Fruit fly (Drosophila melanogaster) whole organism, adult: ENCODE results near the gene CG15553.
A peak's percentile ranks its signal among the peaks of the same experiment; 100 is the strongest.

Source experiments
- CG14711 ChIP-seq: fragments of 200-800 bp; sonication (Bioruptor generic); optimal IDR thresholded peaks from 2 replicates; lab custom pipeline; 2018; ENCODE audit warnings: missing biosample characterization, mild to moderate bottlenecking, missing genetic modification characterization, moderate library complexity
- CG7101 ChIP-seq: fragments of 200-800 bp; sonication (Bioruptor generic); optimal IDR thresholded peaks from 2 replicates; lab custom pipeline; 2018; ENCODE audit warnings: missing biosample characterization, mild to moderate bottlenecking, missing genetic modification characterization, moderate library complexity
- cic ChIP-seq: fragments of 200-800 bp; sonication (Bioruptor generic); optimal IDR thresholded peaks from 2 replicates; lab custom pipeline; 2017; ENCODE audit warnings: missing biosample characterization, mild to moderate bottlenecking, missing genetic modification characterization, moderate library complexity
- pad ChIP-seq: fragments of 200-800 bp; sonication (Bioruptor generic); optimal IDR thresholded peaks from 3 replicates; lab custom pipeline; 2017; ENCODE audit warnings: missing biosample characterization, missing genetic modification characterization, mild to moderate bottlenecking, moderate library complexity, missing genetic modification reagents

DNA sequence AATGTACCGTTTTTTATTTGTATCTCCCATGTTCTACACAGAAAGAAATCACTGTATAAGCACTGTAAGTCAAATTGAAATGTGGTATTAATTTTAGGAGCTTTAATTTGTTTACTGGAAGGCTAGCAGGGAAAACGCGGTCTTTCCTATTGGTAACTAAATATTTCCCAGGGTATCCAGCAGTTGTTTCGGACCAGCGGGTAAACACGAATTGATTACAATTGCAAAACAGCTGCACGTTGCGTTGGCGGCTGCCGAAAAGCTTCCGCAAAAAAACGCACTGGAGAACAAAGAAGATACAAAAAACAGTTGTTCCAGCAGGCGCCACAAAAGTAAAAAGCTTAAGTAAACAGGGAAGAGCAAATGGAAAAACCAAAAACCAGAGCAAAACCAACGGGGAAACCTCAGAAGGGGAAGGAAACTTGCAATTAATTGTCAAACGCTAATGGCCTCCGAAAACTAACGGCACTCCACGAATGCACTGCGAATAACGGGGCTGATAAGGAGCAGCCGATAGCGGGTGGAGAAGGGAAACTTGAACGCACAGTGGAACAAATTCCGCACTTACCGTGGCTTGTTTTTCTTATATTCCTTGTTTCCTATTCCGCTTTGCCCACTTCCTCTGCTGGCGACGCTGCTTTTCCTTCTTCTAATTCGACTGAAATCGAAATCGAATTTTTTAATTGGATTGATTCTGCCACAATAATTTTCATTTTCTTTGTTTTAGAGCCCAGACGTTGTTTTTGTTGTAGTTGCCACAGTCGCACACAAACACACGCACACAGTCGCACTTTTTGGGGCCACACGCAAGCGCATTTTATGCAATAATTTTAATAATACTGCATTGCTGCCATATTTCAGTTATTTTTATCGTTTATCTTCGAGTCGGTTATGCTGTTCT is 40.9 kb downstream of the CG15553 start:
- TF ChIP-seq pad (GFP tag; lab: Kevin White, UChicago) (peak; percentile 98), cic (no peak), CG7101 (no peak), CG14711 (no peak)
